Worm (Caenorhabditis elegans): ENCODE measurements around the gene mrp-5.

The mrp-5 gene

ce11 chrX:14983274-14983673, 37.2 kb upstream of the mrp-5 start, which contains the start of gene rbg-1 (continued):
- TF ChIP-seq unc-30 (tag; optimal IDR thresholded peaks at IDR 0.05) (no peak), efl-3 (GFP tag; optimal IDR thresholded peaks at IDR 0.05) (no peak)

- TF ChIP-seq alr-1 (tag; optimal IDR thresholded peaks at IDR 0.05; ENCODE audit: borderline replicate concordance) (no peak), efl-1 (optimal IDR thresholded peaks at IDR 0.05) (no peak), efl-1 (GFP tag; optimal IDR thresholded peaks at IDR 0.05 in 1 of 2) (peak in 1 of 2 experiments; percentile 85), C34B4.2 (tag; optimal IDR thresholded peaks at IDR 0.05) (no peak), lin-13 (GFP tag; optimal IDR thresholded peaks at IDR 0.05) (no peak), nhr-20 (tag; optimal IDR thresholded peaks at IDR 0.05) (no peak)
These were observed 36.4 kb upstream of the mrp-5 start, which contains the start of gene plp-2 for ce11 chrX:14982525-14982924. plp-2 (minus strand) TSS chrX:14982804.

ce11 chrX:14979388-14979787, 33.3 kb upstream of the mrp-5 start, which contains the start of gene emre-1:
emre-1 (plus strand) TSS chrX:14979688.
- TF ChIP-seq ama-1 (optimal IDR thresholded peaks at IDR 0.05) (no peak), fkh-8 (tag; optimal IDR thresholded peaks at IDR 0.05) (no peak), zip-4 (GFP tag; optimal IDR thresholded peaks at IDR 0.05) (no peak), unc-130 (tag; optimal IDR thresholded peaks at IDR 0.05) (no peak), nhr-71 (tag; optimal IDR thresholded peaks at IDR 0.05) (no peak), mdl-1 (tag; optimal IDR thresholded peaks at IDR 0.05) (no peak), sox-4 (tag; optimal IDR thresholded peaks at IDR 0.05) (no peak)

- no peak for TF ChIP-seq aha-1 (tag; optimal IDR thresholded peaks at IDR 0.05)
- TF ChIP-seq jun-1 (tag; optimal IDR thresholded peaks at IDR 0.05), result no peak
- TF ChIP-seq elt-3 (tag; optimal IDR thresholded peaks at IDR 0.05), result no peak
- no peak for TF ChIP-seq lin-39 (tag; optimal IDR thresholded peaks at IDR 0.05)
- TF ChIP-seq ceh-63 (GFP tag; optimal IDR thresholded peaks at IDR 0.05), result no peak
- TF ChIP-seq nhr-28 (tag; optimal IDR thresholded peaks at IDR 0.05), result no peak
- no peak for TF ChIP-seq mef-2 (tag; optimal IDR thresholded peaks at IDR 0.05)
- TF ChIP-seq swsn-7 (tag; optimal IDR thresholded peaks at IDR 0.05), result no peak
- TF ChIP-seq ceh-88 (GFP tag; IDR thresholded peaks at IDR 0.05), result no peak
- TF ChIP-seq mab-9 (GFP tag; IDR thresholded peaks at IDR 0.05), result no peak
- TF ChIP-seq ets-5 (GFP tag; IDR thresholded peaks at IDR 0.05), result no peak
- TF ChIP-seq lsy-2 (tag; optimal IDR thresholded peaks at IDR 0.05), result peak in 1 of 2 experiments; percentile 10
- no peak for TF ChIP-seq unc-30 (tag; optimal IDR thresholded peaks at IDR 0.05)
- TF ChIP-seq dsc-1 (tag; optimal IDR thresholded peaks at IDR 0.05), result no peak
- no peak for TF ChIP-seq lin-15B (tag; optimal IDR thresholded peaks at IDR 0.05)
- no peak for TF ChIP-seq aly-2 (tag; optimal IDR thresholded peaks at IDR 0.05)
- no peak for TF ChIP-seq Y116A8C.19 (tag; optimal IDR thresholded peaks at IDR 0.05; ENCODE audit: borderline replicate concordance)
- no peak for TF ChIP-seq nhr-12 (tag; optimal IDR thresholded peaks at IDR 0.05)
- TF ChIP-seq nhr-11 (tag; optimal IDR thresholded peaks at IDR 0.05), result no peak
- TF ChIP-seq snpc-4 (tag; optimal IDR thresholded peaks at IDR 0.05), result no peak
- no peak for TF ChIP-seq hlh-17 (GFP tag; optimal IDR thresholded peaks at IDR 0.05; ENCODE audit: borderline replicate concordance)
- TF ChIP-seq hpl-2 (GFP tag; optimal IDR thresholded peaks at IDR 0.05), result no peak
- TF ChIP-seq lin-35 (GFP tag; optimal IDR thresholded peaks at IDR 0.05), result peak in 1 of 2 experiments; percentile 2
- TF ChIP-seq unc-130 (tag; optimal IDR thresholded peaks at IDR 0.05), result no peak
- no peak for TF ChIP-seq egl-13 (tag; optimal IDR thresholded peaks at IDR 0.05)
- TF ChIP-seq pax-3 (tag; optimal IDR thresholded peaks at IDR 0.05), result no peak
- TF ChIP-seq unc-98 (GFP tag; IDR thresholded peaks at IDR 0.05), result no peak
- TF ChIP-seq nhr-84 (tag; optimal IDR thresholded peaks at IDR 0.05), result no peak
- peak in 2 of 3 experiments; percentile 16 to 30 for TF ChIP-seq ceh-82 (tag; optimal IDR thresholded peaks at IDR 0.05)
- no peak for TF ChIP-seq elt-2 (tag; optimal IDR thresholded peaks at IDR 0.05)
- no peak for TF ChIP-seq C34B4.2 (tag; optimal IDR thresholded peaks at IDR 0.05)
- TF ChIP-seq C16A3.4 (tag; optimal IDR thresholded peaks at IDR 0.05), result no peak
- TF ChIP-seq pqm-1 (tag; optimal IDR thresholded peaks at IDR 0.05), result no peak
- TF ChIP-seq hlh-4 (tag; optimal IDR thresholded peaks at IDR 0.05), result no peak
- TF ChIP-seq mdl-1 (tag; optimal IDR thresholded peaks at IDR 0.05), result no peak
- TF ChIP-seq nhr-85 (tag), result peak; percentile 26
- no peak for TF ChIP-seq efl-3 (GFP tag; optimal IDR thresholded peaks at IDR 0.05)
- TF ChIP-seq C04F5.9 (tag; optimal IDR thresholded peaks at IDR 0.05), result no peak
- TF ChIP-seq ama-1 (optimal IDR thresholded peaks at IDR 0.05), result peak; percentile 68
These were observed 32.6 kb upstream of the mrp-5 start for ce11 chrX:14978756-14979155.
